Fruit fly (Drosophila melanogaster): Measurements from ENCODE around the gene RpS15Aa.
A peak's percentile ranks its signal among the peaks of the same experiment; 100 is the strongest.

DNA sequence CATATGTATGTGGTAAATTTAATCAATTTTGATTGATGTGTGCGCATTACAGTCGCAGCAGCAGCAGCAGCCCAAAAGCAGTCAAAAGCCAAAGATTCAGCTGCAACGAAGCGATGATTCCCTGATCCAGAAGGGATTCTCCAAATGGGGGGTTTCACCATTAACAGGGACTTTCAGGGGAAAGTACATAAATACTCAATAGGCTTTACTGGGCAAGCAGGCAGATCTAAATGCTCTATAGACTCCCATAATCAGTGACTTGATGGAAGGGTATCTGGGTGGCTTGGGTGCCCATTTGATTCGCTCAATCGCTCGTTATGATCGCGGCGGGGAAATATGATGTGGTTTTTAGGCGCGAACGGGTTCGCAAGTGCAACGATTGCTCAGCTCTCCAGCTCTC lies 12.2 kb downstream of the RpS15Aa start:
- TF ChIP-seq Gug (GFP tag; IDR thresholded peaks at IDR 0.05) (no peak), CG6792 (GFP tag; optimal IDR thresholded peaks at IDR 0.05) (no peak), CG6854 (GFP tag; optimal IDR thresholded peaks at IDR 0.05) (no peak), Smox (GFP tag; optimal IDR thresholded peaks at IDR 0.05) (peak; percentile 17)
